Fruit fly (Drosophila melanogaster): ENCODE measurements around the gene Skel.

The Skel gene

dm6 chr3R:10684284-10684683 is 2.5 kb upstream of the Skel start (continued):
- TF ChIP-seq lab (GFP tag; optimal IDR thresholded peaks at IDR 0.05): peak; percentile 81
- TF ChIP-seq CG4820 (GFP tag; optimal IDR thresholded peaks at IDR 0.05): peak; percentile 63
- TF ChIP-seq peb (GFP tag; IDR thresholded peaks at IDR 0.05): peak; percentile 46; the same call in 1 of the 2 replicates
- TF ChIP-seq Antp (GFP tag; optimal IDR thresholded peaks at IDR 0.05): peak; percentile 58
- TF ChIP-seq dmrt11E (tag; optimal IDR thresholded peaks at IDR 0.05): peak; percentile 19
- peak; percentile 89 for TF ChIP-seq CG11504 (tag; optimal IDR thresholded peaks at IDR 0.05)
- no peak; the same call in 1 of the 2 replicates for TF ChIP-seq CG3847 (GFP tag; IDR thresholded peaks at IDR 0.05)
- no peak for TF ChIP-seq trh (GFP tag; optimal IDR thresholded peaks at IDR 0.05)
- peak; percentile 34 for TF ChIP-seq CG6813 (GFP tag; optimal IDR thresholded peaks at IDR 0.05)
- peak; percentile 29 for TF ChIP-seq crc (GFP tag; optimal IDR thresholded peaks at IDR 0.05)
- TF ChIP-seq CG1233 (GFP tag; optimal IDR thresholded peaks at IDR 0.05): peak; percentile 53
- TF ChIP-seq tap (tag; optimal IDR thresholded peaks at IDR 0.05): peak; percentile 72
- TF ChIP-seq pum (GFP tag; optimal IDR thresholded peaks at IDR 0.05): peak; percentile 68
- no peak for TF ChIP-seq CG10543 (GFP tag; optimal IDR thresholded peaks at IDR 0.05)
- TF ChIP-seq B-H2 (GFP tag; optimal IDR thresholded peaks at IDR 0.05): no peak
- TF ChIP-seq HmgD (GFP tag; optimal IDR thresholded peaks at IDR 0.05): no peak
- TF ChIP-seq CG2120 (GFP tag; optimal IDR thresholded peaks at IDR 0.05): peak; percentile 44
- TF ChIP-seq da (GFP tag; optimal IDR thresholded peaks at IDR 0.05): no peak
- TF ChIP-seq ems (GFP tag; optimal IDR thresholded peaks at IDR 0.05): peak; percentile 49
- TF ChIP-seq bbx (GFP tag; IDR thresholded peaks at IDR 0.05; ENCODE audit: partially characterized antibody): no peak
- TF ChIP-seq Stat92E (GFP tag; optimal IDR thresholded peaks at IDR 0.05): no peak
- TF ChIP-seq Dp (GFP tag; optimal IDR thresholded peaks at IDR 0.05): no peak
- peak; percentile 39 for TF ChIP-seq p53 (GFP tag; optimal IDR thresholded peaks at IDR 0.05)
- TF ChIP-seq zfh1 (GFP tag; IDR thresholded peaks at IDR 0.05): peak; percentile 74
- no peak for TF ChIP-seq Scr (GFP tag; IDR thresholded peaks at IDR 0.05; ENCODE audit: partially characterized antibody)
- peak; percentile 33 for TF ChIP-seq Hsf (GFP tag; optimal IDR thresholded peaks at IDR 0.05)
- TF ChIP-seq Camta (GFP tag; optimal IDR thresholded peaks at IDR 0.05): peak; percentile 56
- 0 out of 2 replicates have a peak, but pooled peaks have one; percentile 18 for TF ChIP-seq NFAT (GFP tag; IDR thresholded peaks at IDR 0.05)
- TF ChIP-seq crp (GFP tag; optimal IDR thresholded peaks at IDR 0.05): peak in 1 of 2 experiments; percentile 1
- no peak for TF ChIP-seq Neu2 (GFP tag; optimal IDR thresholded peaks at IDR 0.05; ENCODE audit: borderline replicate concordance)
- no peak for TF ChIP-seq gfzf (GFP tag; optimal IDR thresholded peaks at IDR 0.05)
- peak; percentile 60 for TF ChIP-seq CG17328 (GFP tag; IDR thresholded peaks at IDR 0.05)
- TF ChIP-seq CG2129 (GFP tag; IDR thresholded peaks at IDR 0.05; ENCODE audit: partially characterized antibody): no peak
- TF ChIP-seq B-H1 (GFP tag; IDR thresholded peaks at IDR 0.05): peak; percentile 48; the same call in 2 of the 3 replicates
- TF ChIP-seq esg (GFP tag; conservative IDR thresholded peaks at IDR 0.05): peak; percentile 63
- TF ChIP-seq zfh2 (GFP tag; optimal IDR thresholded peaks at IDR 0.05): no peak
- TF ChIP-seq Abd-B (GFP tag; optimal IDR thresholded peaks at IDR 0.05): peak; percentile 70
- peak; percentile 83 for TF ChIP-seq Ptx1 (GFP tag; IDR thresholded peaks at IDR 0.05)
- TF ChIP-seq emc (GFP tag; optimal IDR thresholded peaks at IDR 0.05): no peak
- no peak for TF ChIP-seq CG2202 (tag; optimal IDR thresholded peaks at IDR 0.05)
- peak; percentile 80 for TF ChIP-seq phol (tag; optimal IDR thresholded peaks at IDR 0.05)
- peak; percentile 57 for TF ChIP-seq lilli (GFP tag; optimal IDR thresholded peaks at IDR 0.05)
- TF ChIP-seq Poxn (GFP tag; IDR thresholded peaks at IDR 0.05): no peak
- TF ChIP-seq Atf3 (GFP tag; optimal IDR thresholded peaks at IDR 0.05): peak; percentile 15
- TF ChIP-seq CG6765 (GFP tag; optimal IDR thresholded peaks at IDR 0.05): no peak
- TF ChIP-seq pan (optimal IDR thresholded peaks at IDR 0.05): no peak
- peak in 1 of 2 experiments; percentile 76 for TF ChIP-seq pan (GFP tag; optimal IDR thresholded peaks at IDR 0.05 in 1 of 2, IDR thresholded peaks at IDR 0.05 in 1 of 2)
- peak; percentile 41 for TF ChIP-seq mam (GFP tag; optimal IDR thresholded peaks at IDR 0.05)
- no peak for TF ChIP-seq kay (GFP tag; optimal IDR thresholded peaks at IDR 0.05)
- peak; percentile 46; the same call in 1 of the 2 replicates for TF ChIP-seq CG14667 (GFP tag; IDR thresholded peaks at IDR 0.05)
- TF ChIP-seq CG8765 (GFP tag; IDR thresholded peaks at IDR 0.05): no peak

Data from whole organism, embryonic.